Worm (Caenorhabditis elegans): ENCODE data around the gene fbxb-49.
A peak's percentile ranks its signal among the peaks of the same experiment; 100 is the strongest.
"Not testable (repeated sequence)": the region's sequence is repeated elsewhere in the genome, so short reads cannot be mapped to it uniquely, and the experiment has no call there.

The fbxb-49 gene

DNA sequence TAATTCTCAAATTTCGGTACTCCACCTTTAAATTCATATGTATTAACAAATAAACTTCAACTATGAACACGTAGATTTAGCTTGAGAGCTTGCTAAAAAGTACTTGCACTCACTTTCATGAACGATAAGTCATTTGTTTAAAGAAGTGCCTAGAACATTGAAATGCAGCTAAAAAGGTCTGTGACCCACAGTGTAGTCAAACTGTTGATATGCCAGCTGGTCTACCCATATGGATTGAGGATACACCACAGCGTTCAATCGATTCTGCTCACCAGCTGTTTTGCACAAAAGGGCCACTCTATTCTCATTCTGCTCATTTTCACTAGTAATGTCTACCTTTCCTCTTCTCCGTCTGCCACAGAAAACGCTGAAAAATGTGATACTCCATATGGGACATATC is 32.4 kb upstream of the fbxb-49 start, which contains the start of gene fbxb-43:
Gene fbxb-43 (plus strand): TSS at position 301 of the 400 bp plus-strand sequence.
- TF ChIP-seq cnd-1 (tag; optimal IDR thresholded peaks at IDR 0.05) (peak; percentile 51), drap-1 (GFP tag; optimal IDR thresholded peaks at IDR 0.05) (no peak), snpc-4 (tag; optimal IDR thresholded peaks at IDR 0.05) (no peak)

DNA sequence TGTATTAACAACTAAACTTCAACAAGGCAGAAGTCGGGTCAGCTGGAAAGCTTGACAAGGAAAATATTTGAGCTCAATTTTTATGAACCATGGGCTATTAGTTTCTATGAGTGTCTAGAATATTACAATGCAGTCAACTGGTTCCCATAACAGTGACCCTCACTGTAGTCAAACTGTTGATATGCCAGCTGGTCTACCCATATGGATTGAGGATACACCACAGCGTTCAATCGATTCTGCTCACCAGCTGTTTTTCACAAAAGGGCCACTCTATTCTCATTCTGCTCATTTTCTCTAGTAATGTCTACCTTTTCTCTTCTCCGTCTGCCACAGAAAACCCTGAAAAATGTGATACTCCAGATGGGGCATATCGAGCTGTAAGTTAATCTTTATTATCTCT is 31.0 kb upstream of the fbxb-49 start, which contains the start of gene fbxb-42:
Gene fbxb-42 (plus strand): TSS at position 301 of the 400 bp plus-strand sequence.
- TF ChIP-seq cnd-1 (tag; optimal IDR thresholded peaks at IDR 0.05) (peak; percentile 48), unc-62 (GFP tag; optimal IDR thresholded peaks at IDR 0.05) (no peak)

- TF ChIP-seq cnd-1 (tag; optimal IDR thresholded peaks at IDR 0.05) (peak; percentile 34), ceh-39 (tag; optimal IDR thresholded peaks at IDR 0.05) (no peak)
Measured at ce11 chrII:1538589-1538988, 29.7 kb upstream of the fbxb-49 start, which contains the start of gene fbxb-44. Gene fbxb-44 (plus strand): TSS chrII:1538889.

DNA sequence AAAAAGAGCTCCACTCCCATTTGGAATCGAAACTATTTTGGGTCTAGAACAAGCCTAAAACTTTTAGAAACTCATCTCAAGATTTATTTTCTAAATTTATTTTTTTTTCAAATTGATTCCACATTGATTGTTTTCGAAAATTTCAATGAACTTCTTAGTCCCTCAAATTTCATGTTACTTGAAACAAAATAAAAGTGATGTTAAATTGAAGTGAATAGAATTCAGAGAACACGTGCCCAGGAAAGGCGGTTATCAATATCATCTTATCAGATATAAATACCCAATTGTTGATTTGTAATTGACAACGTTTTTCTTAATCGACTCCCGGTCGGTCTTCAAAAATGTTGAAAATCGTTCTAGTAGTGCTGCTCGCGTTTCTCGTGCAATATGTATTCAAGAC is 27.7 kb upstream of the fbxb-49 start, which contains the start of gene poml-4:
Gene poml-4 (plus strand): TSS at position 301 of the 400 bp plus-strand sequence.
- TF ChIP-seq pha-4 (tag; optimal IDR thresholded peaks at IDR 0.05); mab-5 (tag; optimal IDR thresholded peaks at IDR 0.05); elt-1 (tag; optimal IDR thresholded peaks at IDR 0.05; ENCODE audit: borderline replicate concordance, insufficient read depth): not testable (repeated sequence)

DNA sequence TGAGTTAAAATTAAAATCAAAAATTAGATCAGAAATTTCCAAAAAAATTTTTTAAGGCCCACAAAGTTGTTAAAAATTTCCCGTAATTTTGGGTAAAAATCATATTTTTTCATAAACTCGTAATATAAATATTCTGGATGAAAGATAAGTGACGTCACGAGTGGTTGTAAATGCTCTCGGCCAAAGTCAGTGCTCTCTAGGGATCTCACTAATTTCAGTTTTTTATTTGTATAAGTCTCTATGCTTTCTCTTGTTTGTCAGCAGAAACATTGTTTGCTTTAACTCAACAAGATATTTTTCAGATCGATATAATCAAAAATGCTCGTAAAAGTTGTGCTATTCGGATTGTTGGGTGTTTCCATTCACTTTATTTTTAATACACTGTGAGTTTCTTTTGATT is 25.1 kb upstream of the fbxb-49 start, which contains the start of gene K05F6.4:
Gene K05F6.4 (plus strand): TSS at position 301 of the 400 bp plus-strand sequence.
- TF ChIP-seq lin-13 (tag; optimal IDR thresholded peaks at IDR 0.05); unc-39 (tag; optimal IDR thresholded peaks at IDR 0.05); bed-3 (GFP tag; optimal IDR thresholded peaks at IDR 0.05): not testable (repeated sequence)

- no peak for TF ChIP-seq tbx-8 (GFP tag; optimal IDR thresholded peaks at IDR 0.05)
- no peak for TF ChIP-seq ham-2 (GFP tag; optimal IDR thresholded peaks at IDR 0.05)
- TF ChIP-seq pha-4 (tag; optimal IDR thresholded peaks at IDR 0.05), result no peak
- no peak for TF ChIP-seq ceh-83 (GFP tag; optimal IDR thresholded peaks at IDR 0.05)
Measured at ce11 chrII:1545625-1546024, 22.7 kb upstream of the fbxb-49 start, which contains the start of gene K05F6.12. Gene K05F6.12 (plus strand): TSS chrII:1545925.

ce11 chrII:1550501-1550900 is 17.8 kb upstream of the fbxb-49 start, which contains the start of the genes fbxb-52 and fbxb-51:
Gene fbxb-52 (minus strand): TSS chrII:1550601.
Gene fbxb-51 (plus strand): TSS chrII:1550712.
- TF ChIP-seq mls-2 (tag; optimal IDR thresholded peaks at IDR 0.05) (no peak), zip-8 (tag; optimal IDR thresholded peaks at IDR 0.05) (no peak), sem-2 (GFP tag; optimal IDR thresholded peaks at IDR 0.05) (no peak), unc-39 (tag; optimal IDR thresholded peaks at IDR 0.05) (no peak), ces-1 (GFP tag; optimal IDR thresholded peaks at IDR 0.05) (no peak), ham-2 (GFP tag; optimal IDR thresholded peaks at IDR 0.05) (no peak), nhr-2 (tag; optimal IDR thresholded peaks at IDR 0.05) (no peak), snpc-4 (tag; optimal IDR thresholded peaks at IDR 0.05) (no peak), elt-1 (tag; optimal IDR thresholded peaks at IDR 0.05; ENCODE audit: borderline replicate concordance, insufficient read depth) (no peak), mep-1 (tag; optimal IDR thresholded peaks at IDR 0.05) (no peak), unc-62 (GFP tag; optimal IDR thresholded peaks at IDR 0.05) (no peak), elt-3 (tag; optimal IDR thresholded peaks at IDR 0.05) (no peak), ceh-83 (GFP tag; optimal IDR thresholded peaks at IDR 0.05) (no peak), nhr-76 (tag; optimal IDR thresholded peaks at IDR 0.05) (no peak), sptf-1 (tag; optimal IDR thresholded peaks at IDR 0.05) (no peak), cnd-1 (tag; optimal IDR thresholded peaks at IDR 0.05) (no peak), lin-32 (GFP tag; optimal IDR thresholded peaks at IDR 0.05) (no peak)

DNA sequence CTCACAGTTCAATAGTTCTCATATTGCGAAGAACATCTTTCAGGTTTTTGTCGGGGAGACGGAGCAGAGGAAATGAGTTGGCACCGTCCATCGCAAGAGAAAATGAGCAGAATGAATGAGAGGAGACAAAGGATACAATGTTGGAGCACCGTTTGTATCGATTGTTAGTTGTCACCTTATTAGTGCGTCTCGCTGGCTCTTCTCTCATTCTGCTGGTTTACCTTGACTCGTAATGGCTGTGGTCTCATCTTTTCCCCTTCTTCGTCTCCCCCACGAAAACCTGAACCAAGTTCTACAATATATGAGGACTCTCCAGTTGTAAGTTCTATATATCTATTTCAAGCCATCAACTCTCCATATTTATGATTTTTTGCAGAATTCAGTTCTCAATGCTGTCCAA is 12.1 kb upstream of the fbxb-49 start, which contains the start of the genes fbxb-54 and fbxb-50:
Gene fbxb-54 (minus strand): TSS at position 101 of the 400 bp plus-strand sequence.
Gene fbxb-50 (plus strand): TSS at position 227 of the 400 bp plus-strand sequence.
- TF ChIP-seq unc-39 (tag; optimal IDR thresholded peaks at IDR 0.05); unc-62 (GFP tag; optimal IDR thresholded peaks at IDR 0.05); mab-5 (tag; optimal IDR thresholded peaks at IDR 0.05): not testable (repeated sequence)

All from whole organism, mixed stage, embryonic.